Worm (Caenorhabditis elegans): ENCODE data around the gene srg-53.
A peak's percentile ranks its signal among the peaks of the same experiment; 100 is the strongest.
"Not testable (repeated sequence)": the region's sequence is repeated elsewhere in the genome, so short reads cannot be mapped to it uniquely, and the experiment has no call there.

srg-53 gene

DNA sequence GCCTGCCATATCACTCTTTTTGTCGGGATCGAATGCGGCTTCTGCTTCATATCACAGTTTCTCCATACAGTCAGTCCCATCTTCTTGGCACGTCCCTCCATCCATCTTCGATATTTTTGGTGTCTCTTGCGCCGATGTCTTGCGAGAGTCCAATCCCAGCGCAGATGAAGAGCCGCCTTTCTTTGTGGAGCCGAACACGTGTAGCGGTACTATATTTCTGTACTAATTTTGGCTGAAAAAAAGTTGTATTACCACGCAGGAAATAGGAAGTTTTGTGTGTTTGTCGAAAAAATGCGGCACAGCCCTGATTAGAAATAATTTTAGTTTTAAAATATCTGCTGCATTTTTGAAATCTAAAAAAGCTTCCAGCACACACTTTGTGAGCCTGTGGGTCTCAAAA lies 36.2 kb upstream of the srg-53 start, which contains the start of gene K09C6.8:
Gene K09C6.8 (minus strand): TSS at position 101 of the 400 bp plus-strand sequence.
- not testable (repeated sequence) for TF ChIP-seq dpl-1 (GFP tag; optimal IDR thresholded peaks at IDR 0.05); egl-27 (tag; optimal IDR thresholded peaks at IDR 0.05); nhr-20 (tag; optimal IDR thresholded peaks at IDR 0.05)

DNA sequence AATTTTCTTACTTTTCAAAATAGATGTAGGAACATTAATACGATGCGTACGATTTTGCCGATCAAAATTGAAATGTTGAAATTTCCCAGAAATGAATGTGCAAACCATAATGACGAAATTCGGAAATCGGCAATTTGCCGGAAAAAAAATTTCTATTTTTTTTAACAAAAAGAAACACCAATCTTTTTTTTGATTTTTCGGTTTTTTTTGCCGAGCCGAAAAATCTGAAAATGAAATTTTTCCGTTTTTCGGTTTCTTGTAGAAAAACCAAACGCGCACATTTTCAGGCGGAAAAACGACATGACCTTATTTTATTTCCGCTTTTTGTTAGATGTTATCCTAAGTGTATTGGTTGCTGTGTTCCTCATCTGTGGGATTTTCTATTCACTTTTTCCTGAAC lies 31.8 kb upstream of the srg-53 start, which contains the start of gene srbc-13:
Gene srbc-13 (plus strand): TSS at position 301 of the 400 bp plus-strand sequence.
- TF ChIP-seq ceh-63 (GFP tag; optimal IDR thresholded peaks at IDR 0.05) (no peak), rnt-1 (tag; optimal IDR thresholded peaks at IDR 0.05) (no peak), ztf-11 (tag; optimal IDR thresholded peaks at IDR 0.05) (no peak), nhr-237 (tag; optimal IDR thresholded peaks at IDR 0.05) (no peak), ets-5 (GFP tag; IDR thresholded peaks at IDR 0.05) (no peak), lin-13 (GFP tag; optimal IDR thresholded peaks at IDR 0.05) (no peak), nhr-71 (tag; optimal IDR thresholded peaks at IDR 0.05) (no peak), efl-1 (optimal IDR thresholded peaks at IDR 0.05) (no peak), efl-1 (GFP tag; optimal IDR thresholded peaks at IDR 0.05 in 1 of 2) (no peak), ceh-90 (tag; optimal IDR thresholded peaks at IDR 0.05) (no peak), grh-1 (GFP tag; IDR thresholded peaks at IDR 0.05) (no peak), hlh-17 (GFP tag; optimal IDR thresholded peaks at IDR 0.05; ENCODE audit: borderline replicate concordance) (no peak), ceh-82 (tag; optimal IDR thresholded peaks at IDR 0.05) (no peak), aly-2 (tag; optimal IDR thresholded peaks at IDR 0.05) (no peak), unc-130 (tag; optimal IDR thresholded peaks at IDR 0.05) (no peak), fkh-10 (GFP tag; optimal IDR thresholded peaks at IDR 0.05) (no peak), alr-1 (tag; optimal IDR thresholded peaks at IDR 0.05; ENCODE audit: borderline replicate concordance) (no peak), tbx-2 (tag; optimal IDR thresholded peaks at IDR 0.05) (no peak), egl-13 (tag; optimal IDR thresholded peaks at IDR 0.05) (no peak)

DNA sequence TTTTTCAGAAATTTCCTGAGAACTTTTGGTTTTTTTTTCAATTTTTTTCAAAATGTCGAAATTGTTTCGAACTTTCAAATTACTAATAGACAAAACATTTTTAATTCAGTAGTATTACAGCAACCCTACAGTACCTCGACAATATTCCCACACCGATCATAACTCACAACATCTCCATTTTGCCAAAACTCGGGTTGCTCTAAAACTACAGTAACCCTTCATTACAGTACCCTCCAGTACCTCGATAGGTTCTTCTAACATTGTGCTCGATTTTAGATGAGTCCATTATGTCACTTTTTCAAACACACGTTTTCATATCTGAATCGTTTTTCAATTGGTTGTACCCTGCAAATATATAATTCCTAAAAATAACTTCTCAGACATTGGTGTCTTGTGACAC lies 30.2 kb upstream of the srg-53 start:
- TF ChIP-seq efl-1 (optimal IDR thresholded peaks at IDR 0.05) = no peak
- peak in 1 of 2 experiments; percentile 56 for TF ChIP-seq efl-1 (GFP tag; optimal IDR thresholded peaks at IDR 0.05 in 1 of 2)
- TF ChIP-seq nhr-47 (tag; optimal IDR thresholded peaks at IDR 0.05) = no peak
- TF ChIP-seq nhr-85 (tag) = peak; percentile 52

DNA sequence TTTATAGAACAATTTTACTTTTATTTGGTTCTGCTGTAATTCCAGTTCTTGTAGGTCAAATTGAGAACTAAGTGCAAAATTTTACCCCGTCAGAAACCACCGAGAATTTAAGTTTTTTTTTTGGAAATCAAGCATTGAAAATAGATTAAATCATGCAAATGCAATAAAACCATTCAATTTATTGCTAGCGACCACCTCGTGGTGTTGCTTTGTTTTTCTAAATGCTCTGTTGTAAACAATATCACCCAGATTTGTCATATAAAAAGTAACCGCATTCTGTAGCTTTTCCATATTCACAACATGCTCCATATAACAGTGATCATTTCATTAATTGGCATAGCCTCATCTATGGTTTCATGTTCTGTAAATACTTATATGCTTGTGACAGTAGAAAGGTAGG lies 29.8 kb upstream of the srg-53 start, which contains the start of gene srbc-12:
Gene srbc-12 (plus strand): TSS at position 301 of the 400 bp plus-strand sequence.
- TF ChIP-seq blmp-1 (tag; optimal IDR thresholded peaks at IDR 0.05) = no peak

DNA sequence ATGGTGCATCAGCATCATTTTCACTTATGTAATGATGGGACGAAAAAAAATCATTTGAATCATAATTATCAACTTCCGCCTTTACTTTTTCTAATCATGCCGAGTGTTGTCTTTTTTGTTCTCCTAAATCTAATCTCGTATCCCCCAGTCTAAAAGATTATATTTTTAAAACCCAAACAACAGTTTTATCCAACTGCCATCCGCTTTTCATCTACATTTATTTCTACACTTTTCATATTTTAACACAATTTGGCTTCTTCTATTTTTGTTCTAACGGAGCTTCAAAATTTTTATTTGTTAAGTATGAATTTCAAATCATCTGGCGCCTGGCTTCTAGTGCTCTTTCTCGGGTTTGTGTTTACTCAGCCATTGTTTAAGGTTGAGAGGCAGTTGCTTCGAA lies 27.1 kb upstream of the srg-53 start, which contains the start of gene K09C6.3:
Gene K09C6.3 (plus strand): TSS at position 301 of the 400 bp plus-strand sequence.
- no peak for TF ChIP-seq nhr-71 (tag; optimal IDR thresholded peaks at IDR 0.05)
- no peak for TF ChIP-seq isw-1 (GFP tag; IDR thresholded peaks at IDR 0.05)
- no peak for TF ChIP-seq rnt-1 (tag; optimal IDR thresholded peaks at IDR 0.05)
- TF ChIP-seq ztf-11 (tag; optimal IDR thresholded peaks at IDR 0.05) = no peak
- TF ChIP-seq C34B4.2 (tag; optimal IDR thresholded peaks at IDR 0.05) = no peak
- TF ChIP-seq mab-9 (GFP tag; IDR thresholded peaks at IDR 0.05) = no peak
- TF ChIP-seq lin-15B (tag; optimal IDR thresholded peaks at IDR 0.05) = no peak

DNA sequence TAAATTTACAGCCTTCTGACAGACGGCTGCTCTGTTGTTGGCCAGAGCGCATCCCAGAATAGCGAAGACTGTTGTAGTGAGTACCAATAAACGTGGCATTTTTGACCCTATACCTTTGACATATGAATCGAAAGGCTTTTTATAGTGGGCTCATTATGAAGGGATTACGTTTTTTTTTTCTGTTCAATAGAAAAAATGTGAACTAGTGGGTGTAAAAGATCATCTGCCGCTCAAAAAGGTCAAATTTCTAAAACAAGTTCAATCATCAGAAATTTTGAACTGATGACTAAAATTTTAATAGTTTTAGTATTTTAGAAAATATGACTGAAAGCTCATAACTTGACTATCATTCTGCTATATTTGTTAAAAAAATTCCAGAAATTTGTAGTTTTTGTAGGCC lies 24.3 kb upstream of the srg-53 start, which contains the start of gene K09C6.9:
Gene K09C6.9 (minus strand): TSS at position 101 of the 400 bp plus-strand sequence.
- TF ChIP-seq unc-130 (tag; optimal IDR thresholded peaks at IDR 0.05) (no peak), efl-1 (optimal IDR thresholded peaks at IDR 0.05) (no peak), efl-1 (GFP tag; optimal IDR thresholded peaks at IDR 0.05 in 1 of 2) (no peak), sptf-1 (tag; optimal IDR thresholded peaks at IDR 0.05) (no peak), grh-1 (GFP tag; IDR thresholded peaks at IDR 0.05) (no peak), fos-1 (tag; optimal IDR thresholded peaks at IDR 0.05) (no peak), lin-13 (GFP tag; optimal IDR thresholded peaks at IDR 0.05) (no peak), pag-3 (tag; optimal IDR thresholded peaks at IDR 0.05; ENCODE audit: borderline replicate concordance, insufficient read depth) (no peak), ceh-82 (tag; optimal IDR thresholded peaks at IDR 0.05) (no peak), zag-1 (tag; optimal IDR thresholded peaks at IDR 0.05) (no peak), fkh-10 (GFP tag; optimal IDR thresholded peaks at IDR 0.05) (no peak), ceh-8 (GFP tag; optimal IDR thresholded peaks at IDR 0.05) (no peak), mep-1 (tag; optimal IDR thresholded peaks at IDR 0.05) (no peak), hlh-17 (GFP tag; optimal IDR thresholded peaks at IDR 0.05; ENCODE audit: borderline replicate concordance) (no peak), Y116A8C.19 (tag; optimal IDR thresholded peaks at IDR 0.05; ENCODE audit: borderline replicate concordance) (no peak), efl-3 (GFP tag; optimal IDR thresholded peaks at IDR 0.05) (no peak), ces-1 (GFP tag; optimal IDR thresholded peaks at IDR 0.05) (no peak), egl-27 (tag; optimal IDR thresholded peaks at IDR 0.05) (no peak), pqm-1 (tag; optimal IDR thresholded peaks at IDR 0.05) (no peak), sox-4 (tag; optimal IDR thresholded peaks at IDR 0.05) (no peak), aha-1 (tag; optimal IDR thresholded peaks at IDR 0.05) (no peak)

All from whole organism, L1 larva.